Worm (Caenorhabditis elegans) whole organism, early embryonic: ENCODE results near the gene R10E8.6.

Source experiments
- B0310.2 ChIP-seq: sonication (generic microtip); optimal IDR thresholded peaks from 2 replicates; lab custom pipeline; 2016; ENCODE audit warnings: mild to moderate bottlenecking, missing genetic modification characterization, missing compliant biosample characterization
- F13C5.2 ChIP-seq: sonication (generic microtip); optimal IDR thresholded peaks from 2 replicates; lab custom pipeline; 2017; ENCODE audit warnings: mild to moderate bottlenecking, missing genetic modification characterization, inconsistent platforms, missing compliant biosample characterization
- ama-1 ChIP-seq: fragments of 150-350 bp; optimal IDR thresholded peaks from 2 replicates; lab custom pipeline; 2014
- ceh-36 ChIP-seq: sonication (generic microtip); optimal IDR thresholded peaks from 2 replicates; lab custom pipeline; 2016; ENCODE audit warnings: missing genetic modification characterization, inconsistent platforms, missing compliant biosample characterization
- flt-1 ChIP-seq: fragments of 200-800 bp; sonication (Bioruptor generic); IDR thresholded peaks from 2 replicates; pipeline ENCODE4 v1.3.6; 2022; ENCODE audit warnings: missing genetic modification characterization, missing compliant biosample characterization
- hmg-4 ChIP-seq: fragments of 200-800 bp; sonication (Bioruptor generic); optimal IDR thresholded peaks from 2 replicates; lab custom pipeline; 2018; ENCODE audit warnings: mild to moderate bottlenecking, missing genetic modification characterization, missing compliant biosample characterization
- hnd-1 ChIP-seq: sonication (generic microtip); optimal IDR thresholded peaks from 2 replicates; lab custom pipeline; 2016; ENCODE audit warnings: missing genetic modification characterization, missing compliant biosample characterization
- scrt-1 ChIP-seq: fragments of 200-800 bp; sonication (Bioruptor generic); IDR thresholded peaks from 2 replicates; pipeline ENCODE4 v1.3.6; 2022; ENCODE audit warnings: missing genetic modification characterization, missing compliant biosample characterization
- tbx-37 ChIP-seq: fragments of 200-800 bp; sonication (Bioruptor generic); conservative IDR thresholded peaks from 2 replicates; pipeline ENCODE4 v1.3.6; 2022; ENCODE audit warnings: missing genetic modification reagents, missing genetic modification characterization, missing compliant biosample characterization
- tra-4 ChIP-seq: sonication (generic microtip); optimal IDR thresholded peaks from 2 replicates; lab custom pipeline; 2017; ENCODE audit warnings: missing genetic modification characterization, missing compliant biosample characterization

DNA sequence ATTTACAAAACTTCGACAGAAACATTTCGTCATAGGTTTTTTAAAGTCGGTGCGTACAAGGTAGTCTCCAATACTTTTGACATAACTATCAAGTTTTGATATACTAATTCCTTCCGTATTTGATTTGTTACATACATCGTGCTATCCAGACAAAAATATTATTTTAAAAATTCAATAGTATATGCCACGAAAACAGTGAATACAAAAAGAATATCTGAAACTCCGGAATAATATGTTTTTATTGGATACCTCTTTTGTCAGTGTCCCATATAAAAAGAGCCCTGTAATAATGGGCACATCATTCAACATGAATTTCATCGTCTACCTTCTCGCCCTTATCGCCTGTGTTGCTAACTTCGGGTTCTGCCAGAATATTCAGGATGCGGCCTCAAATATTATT, 26.1 kb upstream of the R10E8.6 start, which contains the start of gene Y51A2A.12:
- TF ChIP-seq tbx-37 (GFP tag; lab: Robert Waterston, UW): no peak
- no peak for TF ChIP-seq scrt-1 (GFP tag; lab: Robert Waterston, UW)
- TF ChIP-seq ama-1 (lab: Kevin White, UChicago): no peak
- no peak for TF ChIP-seq flt-1 (GFP tag; lab: Robert Waterston, UW)
- TF ChIP-seq hmg-4 (GFP tag; lab: Kevin White, UChicago): no peak
- no peak for TF ChIP-seq tra-4 (tag; lab: Kevin White, UChicago)
- no peak for TF ChIP-seq F13C5.2 (tag; lab: Kevin White, UChicago)
- no peak for TF ChIP-seq B0310.2 (tag; lab: Kevin White, UChicago)
- no peak for TF ChIP-seq ceh-36 (tag; lab: Kevin White, UChicago)
- TF ChIP-seq hnd-1: no peak
